Worm (Caenorhabditis elegans) whole organism, late embryonic: ENCODE results near the gene srab-10.

Experiments used
- lin-11 ChIP-seq: fragments of 200-800 bp; sonication (Bioruptor generic); optimal IDR thresholded peaks from 2 replicates; lab custom pipeline; 2018; ENCODE audit warnings: mild to moderate bottlenecking, missing genetic modification characterization, missing compliant biosample characterization
- pag-3 ChIP-seq: sonication (generic microtip); optimal IDR thresholded peaks from 2 replicates; lab custom pipeline; 2016; ENCODE audit warnings: missing compliant biosample characterization, missing genetic modification characterization, borderline replicate concordance
- tbx-7 ChIP-seq: sonication (generic microtip); optimal IDR thresholded peaks from 2 replicates; lab custom pipeline; 2016; ENCODE audit warnings: missing genotype, missing genetic modification characterization, missing compliant biosample characterization

DNA sequence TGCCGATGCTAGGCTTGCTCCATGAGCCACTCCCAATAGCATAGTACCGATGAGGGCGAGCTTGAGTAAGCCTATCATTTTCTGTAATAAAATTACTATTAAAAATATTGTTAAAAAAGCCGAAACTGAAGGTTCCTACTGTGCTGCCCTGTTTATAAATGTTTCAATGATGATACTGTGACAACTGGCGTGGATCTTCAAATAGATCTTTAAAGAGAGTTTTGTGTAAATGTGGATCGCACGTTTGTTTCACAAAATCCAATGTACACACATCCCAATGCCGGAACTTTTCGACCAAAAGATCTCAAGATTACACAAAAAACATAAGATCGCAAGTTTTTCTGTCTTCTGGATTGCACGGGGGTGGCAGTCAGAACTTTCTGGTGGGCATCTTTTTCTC lies 21.0 kb upstream of the srab-10 start, which contains the start of gene C36C5.14:
- no peak for TF ChIP-seq lin-11 (tag; lab: Kevin White, UChicago)
- TF ChIP-seq tbx-7 (tag; lab: Kevin White, UChicago): no peak
- no peak for TF ChIP-seq pag-3 (tag; lab: Kevin White, UChicago)
